Worm (Caenorhabditis elegans) whole organism, late embryonic: ENCODE results near the gene grk-1.

Experiments
- ceh-31 ChIP-seq: sonication (generic microtip); optimal IDR thresholded peaks from 2 replicates; lab custom pipeline; 2016; ENCODE audit warnings: missing genetic modification characterization, missing compliant biosample characterization
- che-1 ChIP-seq: sonication (generic microtip); optimal IDR thresholded peaks from 2 replicates; lab custom pipeline; 2016; ENCODE audit warnings: mild to moderate bottlenecking, missing genetic modification characterization, missing compliant biosample characterization
- elt-2 ChIP-seq: sonication (generic microtip); optimal IDR thresholded peaks from 2 replicates; lab custom pipeline; 2016; ENCODE audit warnings: missing genetic modification reagents, missing genetic modification characterization, missing compliant biosample characterization
- pag-3 ChIP-seq: sonication (generic microtip); optimal IDR thresholded peaks from 2 replicates; lab custom pipeline; 2016; ENCODE audit warnings: missing compliant biosample characterization, missing genetic modification characterization, borderline replicate concordance
- ref-2 ChIP-seq: sonication (generic microtip); optimal IDR thresholded peaks from 2 replicates; lab custom pipeline; 2016; ENCODE audit warnings: missing genetic modification characterization, missing compliant biosample characterization
- tbx-2 ChIP-seq: sonication (generic microtip); optimal IDR thresholded peaks from 2 replicates; lab custom pipeline; 2016; ENCODE audit warnings: missing genetic modification characterization, missing compliant biosample characterization
- unc-3 ChIP-seq, 2 experiments: fragments of 200-800 bp in 1 of 2; sonication (Bioruptor generic) in 1 of 2; sonication (generic microtip) in 1 of 2; conservative IDR thresholded peaks in 1 of 2; optimal IDR thresholded peaks in 1 of 2; 2 replicates each; pipeline versions ENCODE4 v1.3.6 to Lab custom; 2016 to 2022; ENCODE audit warnings: missing compliant biosample characterization in 2 of 2, missing genetic modification characterization in 2 of 2, missing genetic modification reagents in 1 of 2
- unc-86 ChIP-seq: sonication (generic microtip); optimal IDR thresholded peaks from 2 replicates; lab custom pipeline; 2016; ENCODE audit warnings: missing genetic modification characterization, missing compliant biosample characterization

- no peak for TF ChIP-seq unc-86 (tag; lab: Kevin White, UChicago)
- no peak for TF ChIP-seq tbx-2 (tag; lab: Kevin White, UChicago)
- TF ChIP-seq ref-2 (tag; lab: Kevin White, UChicago), result no peak
- TF ChIP-seq ceh-31 (tag; lab: Kevin White, UChicago), result no peak
- no peak for TF ChIP-seq elt-2 (tag; lab: Kevin White, UChicago)
- no peak for TF ChIP-seq unc-3 (GFP tag; conservative IDR thresholded peaks at IDR 0.05; lab: Robert Waterston, UW)
- TF ChIP-seq unc-3 (tag; optimal IDR thresholded peaks at IDR 0.05; lab: Kevin White, UChicago), result no peak
- no peak for TF ChIP-seq pag-3
- TF ChIP-seq che-1 (tag; lab: Kevin White, UChicago), result no peak
Observed at ce11 chrX:9948963-9949362, 50.0 kb downstream of the grk-1 start, which contains the start of gene nas-37.
